Fruit fly (Drosophila melanogaster) ovary, adult (tissue): ENCODE data around the gene CG12560.

ENCODE experiments used
- CG17801 ChIP-seq: fragments of 200-800 bp; optimal IDR thresholded peaks from 2 replicates; lab custom pipeline; 2019; ENCODE audit warnings: missing biosample characterization, mild to moderate bottlenecking, missing genetic modification characterization, moderate library complexity; ENCODE audit not compliant: partially characterized antibody

The CG12560 gene

dm6 chr2L:7966866-7967549 lies 42.3 kb downstream of the CG12560 start:
- no peak for TF ChIP-seq CG17801 (GFP tag; lab: Kevin White, UChicago)

dm6 chr2L:7966461-7966846 lies 42.8 kb downstream of the CG12560 start:
- no peak for TF ChIP-seq CG17801 (GFP tag; lab: Kevin White, UChicago)

- peak; percentile 3 for TF ChIP-seq CG17801 (GFP tag; lab: Kevin White, UChicago)
These were observed 43.3 kb downstream of the CG12560 start for dm6 chr2L:7965808-7966460.

DNA sequence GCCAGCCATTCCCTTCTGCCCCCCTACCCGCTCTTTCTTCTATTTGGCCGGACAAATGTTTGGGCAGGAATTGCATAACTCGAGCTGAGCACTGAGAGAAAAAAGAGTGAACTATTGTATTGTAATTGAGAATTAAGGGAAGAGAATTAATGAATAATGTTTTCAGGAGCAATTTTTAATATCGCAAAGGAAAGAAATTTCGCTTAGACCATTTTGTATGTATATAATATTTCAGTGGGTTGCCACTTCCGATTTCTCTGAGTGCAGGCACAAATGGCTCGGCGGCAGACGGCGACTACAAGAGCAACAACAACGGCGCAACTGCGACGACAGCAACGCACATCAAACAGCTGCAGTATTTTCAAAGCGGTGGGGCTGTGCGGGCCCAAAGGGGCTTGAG lies 44.7 kb downstream of the CG12560 start:
- peak; percentile 38 for TF ChIP-seq CG17801 (GFP tag; lab: Kevin White, UChicago)

DNA sequence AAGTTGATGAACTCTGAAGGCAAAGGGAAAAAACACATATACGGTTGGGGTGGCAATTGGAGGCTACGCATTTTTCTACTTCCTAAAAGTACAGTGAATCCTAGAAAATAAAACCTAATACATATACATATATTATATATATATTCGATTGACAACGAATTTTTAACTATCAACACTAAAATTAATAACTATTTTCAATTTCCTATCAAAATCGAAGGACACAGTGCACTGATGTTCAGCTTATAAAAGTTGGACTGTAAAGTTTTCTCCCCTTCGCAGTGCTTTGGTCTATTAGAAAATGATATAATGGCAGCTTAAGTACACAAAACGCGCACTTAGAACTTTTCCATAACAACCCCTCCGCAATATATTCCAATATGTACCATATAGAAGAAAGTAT lies 46.4 kb downstream of the CG12560 start:
- TF ChIP-seq CG17801 (GFP tag; lab: Kevin White, UChicago), result no peak

- no peak for TF ChIP-seq CG17801 (GFP tag; lab: Kevin White, UChicago)
These were observed 47.0 kb downstream of the CG12560 start for dm6 chr2L:7962237-7962636.

- TF ChIP-seq CG17801 (GFP tag; lab: Kevin White, UChicago), result peak; percentile 44
These were observed 48.4 kb downstream of the CG12560 start for dm6 chr2L:7960581-7961530.
